Fruit fly (Drosophila melanogaster) whole organism, embryonic: ENCODE measurements around the gene Rbfox1.

Source experiments
- Atf6 ChIP-seq: fragments of 200-800 bp; sonication (Bioruptor generic); IDR thresholded peaks from 2 replicates; pipeline ENCODE4 v1.3.6; 2022; ENCODE audit warnings: missing biosample characterization, missing genetic modification characterization
- CG10321 ChIP-seq: fragments of 200-800 bp; sonication (Bioruptor generic); IDR thresholded peaks from 2 replicates; pipeline ENCODE4 v1.3.6; 2022; ENCODE audit warnings: missing biosample characterization, missing genetic modification characterization
- CG11504 ChIP-seq: fragments of 200-800 bp; sonication (Bioruptor generic); optimal IDR thresholded peaks from 3 replicates; lab custom pipeline; 2019; ENCODE audit warnings: missing biosample characterization, mild to moderate bottlenecking, missing genetic modification characterization, moderate library complexity
- CG12659 ChIP-seq: fragments of 200-800 bp; sonication (Bioruptor generic); optimal IDR thresholded peaks from 3 replicates; lab custom pipeline; 2017; ENCODE audit warnings: mild to moderate bottlenecking, missing biosample characterization, missing genetic modification reagents, missing genetic modification characterization
- CG13624 ChIP-seq: fragments of 200-800 bp; sonication (Bioruptor generic); optimal IDR thresholded peaks from 2 replicates; lab custom pipeline; 2016; ENCODE audit warnings: missing biosample characterization, missing genetic modification characterization
- CG13894 ChIP-seq: fragments of 200-800 bp; sonication (Bioruptor generic); optimal IDR thresholded peaks from 3 replicates; lab custom pipeline; 2018; ENCODE audit warnings: missing biosample characterization, mild to moderate bottlenecking, missing genetic modification characterization, moderate library complexity
- CG14014 ChIP-seq: fragments of 200-800 bp; sonication (Bioruptor generic); IDR thresholded peaks from 2 replicates; pipeline ENCODE4 v1.3.6; 2022; ENCODE audit warnings: missing biosample characterization, missing genetic modification characterization
- CG1647 ChIP-seq: fragments of 200-800 bp; sonication (Bioruptor generic); optimal IDR thresholded peaks from 3 replicates; lab custom pipeline; 2016; ENCODE audit warnings: missing biosample characterization, missing genetic modification characterization
- CG16813 ChIP-seq: fragments of 200-800 bp; sonication (Bioruptor generic); IDR thresholded peaks from 3 replicates; pipeline ENCODE4 v1.3.6; 2022; ENCODE audit warnings: missing biosample characterization, missing genetic modification characterization; ENCODE audit not compliant: partially characterized antibody
- CG17359 ChIP-seq: fragments of 200-800 bp; sonication (Bioruptor generic); optimal IDR thresholded peaks from 3 replicates; lab custom pipeline; 2018; ENCODE audit warnings: missing biosample characterization, mild to moderate bottlenecking, missing genetic modification characterization, moderate library complexity
- CG17912 ChIP-seq: fragments of 200-800 bp; sonication (Bioruptor generic); optimal IDR thresholded peaks from 2 replicates; lab custom pipeline; 2018; ENCODE audit warnings: missing biosample characterization, mild to moderate bottlenecking, missing genetic modification characterization
- CG42726 ChIP-seq: fragments of 200-800 bp; sonication (Bioruptor generic); IDR thresholded peaks from 2 replicates; pipeline ENCODE4 v1.3.6; 2022; ENCODE audit warnings: missing biosample characterization, missing genetic modification characterization; ENCODE audit not compliant: partially characterized antibody
- CG4360 ChIP-seq: fragments of 200-800 bp; sonication (Bioruptor generic); IDR thresholded peaks from 2 replicates; pipeline ENCODE4 v1.3.6; 2022; ENCODE audit warnings: missing biosample characterization, missing genetic modification characterization
- CG4424 ChIP-seq: fragments of 200-800 bp; sonication (Bioruptor generic); optimal IDR thresholded peaks from 3 replicates; lab custom pipeline; 2016; ENCODE audit warnings: missing biosample characterization, missing genetic modification characterization
- CG6254 ChIP-seq: fragments of 200-800 bp; sonication (Bioruptor generic); optimal IDR thresholded peaks from 3 replicates; lab custom pipeline; 2017; ENCODE audit warnings: mild to moderate bottlenecking, missing biosample characterization, missing genetic modification reagents, missing genetic modification characterization
- CG7745 ChIP-seq: fragments of 200-800 bp; sonication (Bioruptor generic); optimal IDR thresholded peaks from 2 replicates; lab custom pipeline; 2018; ENCODE audit warnings: missing biosample characterization, mild to moderate bottlenecking, missing genetic modification characterization, moderate library complexity
- CG7987 ChIP-seq: fragments of 200-800 bp; sonication (Bioruptor generic); optimal IDR thresholded peaks from 2 replicates; lab custom pipeline; 2018; ENCODE audit warnings: missing biosample characterization, mild to moderate bottlenecking, missing genetic modification characterization, moderate library complexity
- CG8388 ChIP-seq: fragments of 200-800 bp; sonication (Bioruptor generic); optimal IDR thresholded peaks from 2 replicates; lab custom pipeline; 2019; ENCODE audit warnings: missing biosample characterization, mild to moderate bottlenecking, missing genetic modification characterization, moderate library complexity
- CG8924 ChIP-seq: fragments of 200-800 bp; optimal IDR thresholded peaks from 3 replicates; lab custom pipeline; 2019; ENCODE audit warnings: missing biosample characterization, mild to moderate bottlenecking, missing genetic modification characterization, moderate library complexity
- CG9817 ChIP-seq: fragments of 200-800 bp; sonication (Bioruptor generic); optimal IDR thresholded peaks from 2 replicates; lab custom pipeline; 2018; ENCODE audit warnings: missing biosample characterization, mild to moderate bottlenecking, missing genetic modification characterization, moderate library complexity
- CG9876 ChIP-seq: fragments of 200-800 bp; sonication (Bioruptor generic); optimal IDR thresholded peaks from 2 replicates; lab custom pipeline; 2016; ENCODE audit warnings: missing biosample characterization, missing genetic modification characterization
- Camta ChIP-seq: fragments of 200-800 bp; sonication (Bioruptor generic); optimal IDR thresholded peaks from 2 replicates; lab custom pipeline; 2016; ENCODE audit warnings: missing biosample characterization, missing genetic modification characterization
- D19A ChIP-seq: fragments of 200-800 bp; optimal IDR thresholded peaks from 3 replicates; lab custom pipeline; 2019; ENCODE audit warnings: missing biosample characterization, mild to moderate bottlenecking, missing genetic modification characterization, moderate library complexity
- Dp ChIP-seq: fragments of 200-800 bp; sonication (Bioruptor generic); optimal IDR thresholded peaks from 2 replicates; lab custom pipeline; 2018; ENCODE audit warnings: missing biosample characterization, mild to moderate bottlenecking, missing genetic modification characterization, moderate library complexity
- E2f1 ChIP-seq: fragments of 200-800 bp; sonication (Bioruptor generic); IDR thresholded peaks from 2 replicates; pipeline ENCODE4 v1.3.6; 2022; ENCODE audit warnings: missing biosample characterization, missing genetic modification characterization
- Fer1 ChIP-seq: fragments of 200-800 bp; sonication (Bioruptor generic); optimal IDR thresholded peaks from 2 replicates; lab custom pipeline; 2017; ENCODE audit warnings: missing biosample characterization, mild to moderate bottlenecking, missing genetic modification characterization
- H2.0 ChIP-seq: fragments of 200-800 bp; sonication (Bioruptor generic); IDR thresholded peaks from 2 replicates; pipeline ENCODE4 v1.3.6; 2022; ENCODE audit warnings: missing biosample characterization, missing genetic modification characterization
- HLHmδ ChIP-seq: fragments of 200-800 bp; sonication (Bioruptor generic); optimal IDR thresholded peaks from 2 replicates; lab custom pipeline; 2018; ENCODE audit warnings: missing biosample characterization, mild to moderate bottlenecking, missing genetic modification characterization, moderate library complexity
- Hmx ChIP-seq: fragments of 200-800 bp; sonication (Bioruptor generic); optimal IDR thresholded peaks from 2 replicates; lab custom pipeline; 2016; ENCODE audit warnings: missing biosample characterization, missing genetic modification characterization
- Meics ChIP-seq: fragments of 200-800 bp; sonication (Bioruptor generic); optimal IDR thresholded peaks from 2 replicates; lab custom pipeline; 2017; ENCODE audit warnings: missing biosample characterization, mild to moderate bottlenecking, missing genetic modification characterization
- NFAT ChIP-seq: fragments of 200-800 bp; sonication (Bioruptor generic); IDR thresholded peaks from 2 replicates; pipeline ENCODE4 v1.3.6; 2022; ENCODE audit warnings: missing biosample characterization, missing genetic modification characterization
- Pdp1 ChIP-seq, 2 experiments: fragments of 200-800 bp; sonication (Bioruptor generic); optimal IDR thresholded peaks; 3 replicates each; lab custom pipeline; 2016; ENCODE audit warnings: missing biosample characterization in 2 of 2, missing genetic modification characterization in 2 of 2, mild to moderate bottlenecking in 1 of 2, moderate library complexity in 1 of 2
- Scr ChIP-seq: fragments of 200-800 bp; sonication (Bioruptor generic); IDR thresholded peaks from 2 replicates; pipeline ENCODE4 v1.3.6; 2022; ENCODE audit warnings: missing biosample characterization, missing genetic modification characterization; ENCODE audit not compliant: partially characterized antibody
- Tbp ChIP-seq: fragments of >200 bp; optimal IDR thresholded peaks from 2 replicates; lab custom pipeline; 2018; ENCODE audit warnings: missing biosample characterization, missing genetic modification characterization
- ato ChIP-seq: fragments of 200-800 bp; sonication (Bioruptor generic); IDR thresholded peaks from 2 replicates; pipeline ENCODE4 v1.3.6; 2022; ENCODE audit warnings: missing biosample characterization, missing genetic modification characterization; ENCODE audit not compliant: partially characterized antibody
- chn ChIP-seq: fragments of 200-800 bp; sonication (Bioruptor generic); optimal IDR thresholded peaks from 2 replicates; lab custom pipeline; 2016; ENCODE audit warnings: missing biosample characterization, missing genetic modification characterization
- crol ChIP-seq: fragments of 200-800 bp; sonication (Bioruptor generic); IDR thresholded peaks from 2 replicates; pipeline ENCODE4 v1.3.6; 2022; ENCODE audit warnings: missing biosample characterization, missing genetic modification characterization
- eve ChIP-seq, 2 experiments: fragments of >200 bp; optimal IDR thresholded peaks; 2 replicates each; lab custom pipeline; 2017; ENCODE audit warnings: missing biosample characterization in 2 of 2, missing genetic modification characterization in 2 of 2
- ewg ChIP-seq: fragments of 200-800 bp; sonication (Bioruptor generic); optimal IDR thresholded peaks from 3 replicates; lab custom pipeline; 2017; ENCODE audit warnings: mild to moderate bottlenecking, missing biosample characterization, missing genetic modification reagents, missing genetic modification characterization
- fd102C ChIP-seq: fragments of 200-800 bp; sonication (Bioruptor generic); optimal IDR thresholded peaks from 2 replicates; lab custom pipeline; 2018; ENCODE audit warnings: missing biosample characterization, mild to moderate bottlenecking, missing genetic modification characterization, moderate library complexity
- gsb-n ChIP-seq: fragments of 200-800 bp; sonication (Bioruptor generic); optimal IDR thresholded peaks from 3 replicates; lab custom pipeline; 2018; ENCODE audit warnings: missing biosample characterization, mild to moderate bottlenecking, missing genetic modification characterization
- hbn ChIP-seq: fragments of 200-800 bp; sonication (Bioruptor generic); IDR thresholded peaks from 2 replicates; pipeline ENCODE4 v1.3.6; 2022; ENCODE audit warnings: missing biosample characterization, missing genetic modification characterization; ENCODE audit not compliant: partially characterized antibody
- pfk ChIP-seq: fragments of 200-800 bp; sonication (Bioruptor generic); optimal IDR thresholded peaks from 2 replicates; lab custom pipeline; 2018; ENCODE audit warnings: missing biosample characterization, mild to moderate bottlenecking, missing genetic modification characterization, moderate library complexity
- row ChIP-seq: fragments of 200-800 bp; sonication (Bioruptor generic); IDR thresholded peaks from 3 replicates; pipeline ENCODE4 v1.3.6; 2022; ENCODE audit warnings: missing biosample characterization, missing genetic modification characterization
- salm ChIP-seq: fragments of 200-800 bp; sonication (Bioruptor generic); optimal IDR thresholded peaks from 2 replicates; lab custom pipeline; 2018; ENCODE audit warnings: missing biosample characterization, mild to moderate bottlenecking, missing genetic modification characterization
- stwl ChIP-seq: fragments of 200-800 bp; sonication (Bioruptor generic); optimal IDR thresholded peaks from 3 replicates; lab custom pipeline; 2018; ENCODE audit warnings: missing biosample characterization, mild to moderate bottlenecking, missing genetic modification characterization, moderate library complexity

Rbfox1 gene

DNA sequence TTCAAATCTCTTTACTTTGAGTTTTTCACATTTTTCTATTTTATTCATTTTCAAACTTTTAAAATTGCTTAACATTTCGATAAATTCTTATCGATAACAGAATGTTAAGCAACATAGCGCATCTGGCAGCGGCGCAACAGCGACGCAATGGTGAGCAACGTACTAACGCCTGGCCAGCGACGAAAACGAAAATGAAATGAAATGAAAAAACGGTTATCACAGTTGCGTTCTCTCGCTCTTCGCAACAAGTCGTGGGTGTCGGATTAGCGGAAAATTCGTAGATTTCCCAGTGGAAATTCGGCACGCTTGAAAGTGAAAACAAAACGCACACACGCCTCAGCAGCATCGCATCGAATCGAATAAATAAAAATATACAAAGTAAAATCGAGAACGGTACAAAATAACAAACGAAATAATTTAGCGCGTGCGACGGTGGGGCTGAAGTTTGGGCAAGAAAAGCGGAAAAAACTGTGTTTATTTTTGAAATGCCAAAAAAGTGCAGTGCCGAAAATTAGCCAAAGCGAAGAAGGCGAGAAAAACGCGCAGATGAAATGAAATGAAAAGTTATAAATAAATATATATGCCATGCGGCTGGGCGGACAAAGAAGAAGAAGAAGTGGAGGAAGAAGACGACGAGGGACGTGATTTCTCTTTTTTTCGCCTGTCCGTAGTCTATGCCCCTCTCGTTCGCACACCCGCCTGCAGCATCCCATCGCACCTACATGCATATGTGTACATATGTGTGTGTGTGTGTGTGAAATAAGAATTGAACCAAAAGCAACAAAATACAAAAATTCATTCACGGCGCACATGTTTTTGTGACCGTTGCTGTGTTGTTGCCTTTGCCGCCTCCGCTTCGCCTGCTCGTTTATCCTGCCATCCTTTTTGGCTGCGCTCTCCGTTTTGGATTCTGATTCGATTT lies 34.8 kb downstream of the Rbfox1 start (continued):
- TF ChIP-seq pfk (GFP tag; lab: Kevin White, UChicago) (peak; percentile 42), CG13624 (peak; percentile 5), CG13894 (tag; lab: Kevin White, UChicago) (peak; percentile 41), CG17359 (tag; lab: Kevin White, UChicago) (peak; percentile 4), H2.0 (GFP tag; lab: Robert Waterston, UW) (no peak), NFAT (no peak), CG14014 (GFP tag; lab: Robert Waterston, UW) (no peak), salm (tag; lab: Kevin White, UChicago) (peak; percentile 12), Pdp1 (GFP tag; optimal IDR thresholded peaks at IDR 0.05; lab: Kevin White, UChicago) (peak in 1 of 2 experiments; percentile 18), CG17912 (peak; percentile 46), CG7745 (tag; lab: Kevin White, UChicago) (peak; percentile 27), E2f1 (GFP tag; lab: Robert Waterston, UW) (no peak), ato (GFP tag; lab: Robert Waterston, UW) (peak; percentile 64; the same call in 1 of the 2 replicates), CG11504 (tag; lab: Kevin White, UChicago) (peak; percentile 6), Atf6 (GFP tag; lab: Robert Waterston, UW) (peak; percentile 41; the same call in 1 of the 2 replicates), HLHmδ (GFP tag; lab: Kevin White, UChicago) (peak; percentile 40), eve (GFP tag; optimal IDR thresholded peaks at IDR 0.05; lab: Kevin White, UChicago) (peak in 1 of 2 experiments; percentile 35), gsb-n (tag; lab: Kevin White, UChicago) (peak; percentile 84), CG9817 (tag; lab: Kevin White, UChicago) (no peak), CG4424 (GFP tag; lab: Kevin White, UChicago) (no peak), CG10321 (GFP tag; lab: Robert Waterston, UW) (peak; percentile 38; the same call in 1 of the 2 replicates), CG9876 (no peak), Tbp (GFP tag; lab: Kevin White, UChicago) (no peak), D19A (tag; lab: Kevin White, UChicago) (peak; percentile 27), fd102C (GFP tag; lab: Kevin White, UChicago) (peak; percentile 19), CG8924 (peak; percentile 25), ewg (peak; percentile 84), Meics (GFP tag; lab: Kevin White, UChicago) (no peak), CG4360 (peak; percentile 29; the same call in 1 of the 2 replicates), CG8388 (peak; percentile 8), CG7987 (GFP tag; lab: Kevin White, UChicago) (peak; percentile 60), CG16813 (GFP tag; lab: Robert Waterston, UW) (peak; percentile 56; the same call in 2 of the 3 replicates), chn (peak; percentile 34), CG42726 (GFP tag; lab: Robert Waterston, UW) (peak; percentile 78; the same call in 1 of the 2 replicates), CG6254 (peak; percentile 8), Fer1 (GFP tag; lab: Kevin White, UChicago) (peak; percentile 48), Camta (no peak), Scr (GFP tag; lab: Robert Waterston, UW) (peak; percentile 52), Dp (GFP tag; lab: Kevin White, UChicago) (peak; percentile 74), CG12659 (peak; percentile 23), row (peak; percentile 5; the same call in 1 of the 3 replicates), crol (peak; percentile 17; the same call in 1 of the 2 replicates), Hmx (no peak), stwl (tag; lab: Kevin White, UChicago) (peak; percentile 99), hbn (GFP tag; lab: Robert Waterston, UW) (peak; percentile 40; the same call in 1 of the 2 replicates), CG1647 (GFP tag; lab: Kevin White, UChicago) (peak; percentile 9)
